Worm (Caenorhabditis elegans) whole organism, L1 larva: Measurements from ENCODE around the gene nol-10.

ENCODE experiments used
- alr-1 ChIP-seq: fragments of 200-800 bp; sonication (Bioruptor generic); optimal IDR thresholded peaks from 2 replicates; lab custom pipeline; 2018; ENCODE audit warnings: borderline replicate concordance, mild to moderate bottlenecking, missing genetic modification characterization, missing compliant biosample characterization
- zag-1 ChIP-seq: fragments of 150-350 bp; optimal IDR thresholded peaks from 2 replicates; lab custom pipeline; 2014; ENCODE audit warnings: missing biosample characterization, missing genetic modification characterization

- no peak for TF ChIP-seq alr-1 (tag; lab: Kevin White, UChicago)
- TF ChIP-seq zag-1 (tag; lab: Kevin White, UChicago), result no peak
Observed at ce11 chrIV:7605413-7605812, 25.0 kb downstream of the nol-10 start.
